Worm (Caenorhabditis elegans): ENCODE results near the gene F36H5.9.

- TF ChIP-seq fkh-10 (GFP tag; optimal IDR thresholded peaks at IDR 0.05) = no peak
- TF ChIP-seq fkh-8 (tag; optimal IDR thresholded peaks at IDR 0.05) = no peak
- TF ChIP-seq skn-1 (tag; optimal IDR thresholded peaks at IDR 0.05) = no peak
- TF ChIP-seq lin-39 (tag; optimal IDR thresholded peaks at IDR 0.05) = no peak
- no peak for TF ChIP-seq lin-13 (GFP tag; optimal IDR thresholded peaks at IDR 0.05)
- TF ChIP-seq nhr-76 (tag; optimal IDR thresholded peaks at IDR 0.05) = no peak
- TF ChIP-seq xbp-1 (tag; optimal IDR thresholded peaks at IDR 0.05) = no peak
- no peak for TF ChIP-seq nhr-19 (GFP tag; conservative IDR thresholded peaks at IDR 0.05)
- TF ChIP-seq unc-130 (tag; optimal IDR thresholded peaks at IDR 0.05) = no peak
- no peak for TF ChIP-seq nhr-12 (tag; optimal IDR thresholded peaks at IDR 0.05)
- no peak for TF ChIP-seq sup-37 (GFP tag; optimal IDR thresholded peaks at IDR 0.05)
- no peak for TF ChIP-seq fos-1 (tag; optimal IDR thresholded peaks at IDR 0.05)
- TF ChIP-seq nhr-85 (tag) = no peak
- TF ChIP-seq ces-1 (GFP tag; optimal IDR thresholded peaks at IDR 0.05) = no peak
Observed at ce11 chrII:1782474-1782873, 29.6 kb upstream of the F36H5.9 start, which contains the start of gene math-4.

Data from whole organism, L1 larva.